Worm (Caenorhabditis elegans) whole organism, L3 larva: Measurements from ENCODE around the gene C03B1.6.

Source experiments
- ZK546.5 ChIP-seq: sonication (generic microtip); optimal IDR thresholded peaks from 2 replicates; lab custom pipeline; 2017; ENCODE audit warnings: missing biosample characterization, missing genetic modification characterization
- ceh-16 ChIP-seq: sonication (generic microtip); optimal IDR thresholded peaks from 2 replicates; lab custom pipeline; 2017; ENCODE audit warnings: missing biosample characterization, missing genetic modification characterization
- ceh-28 ChIP-seq: fragments of 150-350 bp; optimal IDR thresholded peaks from 2 replicates; lab custom pipeline; 2014; ENCODE audit warnings: missing biosample characterization, missing genetic modification reagents, missing genetic modification characterization
- ceh-82 ChIP-seq: fragments of 150-350 bp; optimal IDR thresholded peaks from 2 replicates; lab custom pipeline; 2014; ENCODE audit warnings: missing biosample characterization, missing genetic modification characterization
- ceh-9 ChIP-seq: sonication (generic microtip); optimal IDR thresholded peaks from 2 replicates; lab custom pipeline; 2018; ENCODE audit warnings: missing biosample characterization, missing genetic modification characterization
- daf-12 ChIP-seq: fragments of 150-350 bp; optimal IDR thresholded peaks from 2 replicates; lab custom pipeline; 2014; ENCODE audit warnings: missing biosample characterization, missing genetic modification reagents, missing genetic modification characterization
- egl-27 ChIP-seq: sonication (generic microtip); optimal IDR thresholded peaks from 4 replicates; lab custom pipeline; 2017; ENCODE audit warnings: missing biosample characterization, missing genetic modification reagents, missing genetic modification characterization
- egl-5 ChIP-seq: fragments of 150-350 bp; optimal IDR thresholded peaks from 2 replicates; lab custom pipeline; 2017; ENCODE audit warnings: missing biosample characterization, missing genetic modification reagents, missing genetic modification characterization, inconsistent platforms
- elt-2 ChIP-seq: sonication (generic microtip); optimal IDR thresholded peaks from 2 replicates; lab custom pipeline; 2016; ENCODE audit warnings: missing genetic modification reagents, mild to moderate bottlenecking, missing genetic modification characterization, missing compliant biosample characterization
- fkh-2 ChIP-seq: fragments of 150-350 bp; optimal IDR thresholded peaks from 2 replicates; lab custom pipeline; 2014; ENCODE audit warnings: missing biosample characterization, missing genetic modification reagents, missing genetic modification characterization
- fos-1 ChIP-seq: fragments of 150-350 bp; optimal IDR thresholded peaks from 2 replicates; lab custom pipeline; 2014; ENCODE audit warnings: missing biosample characterization, missing genetic modification characterization
- hmg-11 ChIP-seq: sonication (generic microtip); optimal IDR thresholded peaks from 2 replicates; lab custom pipeline; 2016; ENCODE audit warnings: missing genetic modification characterization, missing compliant biosample characterization
- jun-1 ChIP-seq: fragments of 150-350 bp; optimal IDR thresholded peaks from 2 replicates; lab custom pipeline; 2014; ENCODE audit warnings: missing biosample characterization, missing genetic modification reagents, missing genetic modification characterization
- lin-15B ChIP-seq: fragments of 150-350 bp; optimal IDR thresholded peaks from 2 replicates; lab custom pipeline; 2014; ENCODE audit warnings: missing biosample characterization, missing genetic modification characterization
- lin-39 ChIP-seq: fragments of 150-350 bp; optimal IDR thresholded peaks from 2 replicates; lab custom pipeline; 2018; ENCODE audit warnings: missing biosample characterization, missing genetic modification reagents, missing genetic modification characterization
- lsy-12 ChIP-seq: sonication (generic microtip); optimal IDR thresholded peaks from 2 replicates; lab custom pipeline; 2016; ENCODE audit warnings: mild to moderate bottlenecking, missing genetic modification characterization, missing compliant biosample characterization
- mml-1 ChIP-seq: fragments of 150-350 bp; sonication (generic microtip); optimal IDR thresholded peaks from 3 replicates; lab custom pipeline; 2014; ENCODE audit warnings: missing biosample characterization, missing genetic modification characterization
- nfya-1 ChIP-seq: sonication (generic microtip); optimal IDR thresholded peaks from 2 replicates; lab custom pipeline; 2017; ENCODE audit warnings: missing genetic modification characterization, mild to moderate bottlenecking, missing compliant biosample characterization, antibody characterized with exemption, moderate library complexity; ENCODE audit not compliant: insufficient read depth
- nhr-11 ChIP-seq: fragments of 150-350 bp; optimal IDR thresholded peaks from 2 replicates; lab custom pipeline; 2014; ENCODE audit warnings: missing biosample characterization, missing genetic modification characterization
- nhr-12 ChIP-seq: fragments of 150-350 bp; optimal IDR thresholded peaks from 2 replicates; lab custom pipeline; 2014; ENCODE audit warnings: missing biosample characterization, missing genetic modification characterization
- nhr-23 ChIP-seq: fragments of 150-350 bp; optimal IDR thresholded peaks from 2 replicates; lab custom pipeline; 2014; ENCODE audit warnings: missing biosample characterization, missing genetic modification reagents, missing genetic modification characterization
- nhr-25 ChIP-seq: sonication (generic microtip); optimal IDR thresholded peaks from 2 replicates; lab custom pipeline; 2017; ENCODE audit warnings: missing biosample characterization, missing genetic modification characterization
- nhr-28 ChIP-seq: fragments of 150-350 bp; optimal IDR thresholded peaks from 2 replicates; lab custom pipeline; 2014; ENCODE audit warnings: missing biosample characterization, missing genetic modification characterization
- nhr-43 ChIP-seq: sonication (generic microtip); optimal IDR thresholded peaks from 2 replicates; lab custom pipeline; 2016; ENCODE audit warnings: mild to moderate bottlenecking, missing genetic modification characterization, missing compliant biosample characterization; ENCODE audit not compliant: poor library complexity, severe bottlenecking
- nhr-67 ChIP-seq: fragments of 150-350 bp; optimal IDR thresholded peaks from 2 replicates; lab custom pipeline; 2014; ENCODE audit warnings: missing biosample characterization, missing genetic modification characterization
- nhr-76 ChIP-seq: fragments of 150-350 bp; sonication (generic microtip); optimal IDR thresholded peaks from 5 replicates; lab custom pipeline; 2014; ENCODE audit warnings: missing biosample characterization, missing genetic modification characterization
- nhr-77 ChIP-seq: fragments of 150-350 bp; optimal IDR thresholded peaks from 2 replicates; lab custom pipeline; 2014; ENCODE audit warnings: missing biosample characterization, missing genetic modification characterization
- pha-4 ChIP-seq: fragments of 150-350 bp; optimal IDR thresholded peaks from 2 replicates; lab custom pipeline; 2014; ENCODE audit warnings: missing biosample characterization, missing genetic modification reagents, missing genetic modification characterization
- pqm-1 ChIP-seq: fragments of 150-350 bp; optimal IDR thresholded peaks from 2 replicates; lab custom pipeline; 2017; ENCODE audit warnings: missing biosample characterization, missing genetic modification characterization, inconsistent platforms
- sea-2 ChIP-seq: fragments of 150-350 bp; sonication (generic microtip); optimal IDR thresholded peaks from 4 replicates; lab custom pipeline; 2014; ENCODE audit warnings: missing biosample characterization, missing genetic modification reagents, missing genetic modification characterization
- skn-1 ChIP-seq: fragments of 150-350 bp; optimal IDR thresholded peaks from 2 replicates; lab custom pipeline; 2014; ENCODE audit warnings: missing biosample characterization, missing genetic modification characterization
- snpc-4 ChIP-seq: fragments of 150-350 bp; optimal IDR thresholded peaks from 2 replicates; lab custom pipeline; 2014; ENCODE audit warnings: missing biosample characterization, missing genetic modification characterization
- tbx-2 ChIP-seq: sonication (generic microtip); optimal IDR thresholded peaks from 2 replicates; lab custom pipeline; 2016; ENCODE audit warnings: mild to moderate bottlenecking, missing genetic modification characterization, missing compliant biosample characterization
- unc-39 ChIP-seq: sonication (generic microtip); optimal IDR thresholded peaks from 4 replicates; lab custom pipeline; 2017; ENCODE audit warnings: missing biosample characterization, missing genetic modification characterization
- unc-62 ChIP-seq: fragments of 150-350 bp; sonication (generic microtip); optimal IDR thresholded peaks from 4 replicates; lab custom pipeline; 2014; ENCODE audit warnings: missing biosample characterization, missing genetic modification reagents, missing genetic modification characterization
- ztf-11 ChIP-seq: fragments of 150-350 bp; optimal IDR thresholded peaks from 2 replicates; lab custom pipeline; 2014; ENCODE audit warnings: missing biosample characterization, missing genetic modification characterization
- ztf-4 ChIP-seq: fragments of 150-350 bp; optimal IDR thresholded peaks from 2 replicates; lab custom pipeline; 2014; ENCODE audit warnings: missing biosample characterization, missing genetic modification characterization

The C03B1.6 gene

ce11 chrX:6371192-6372116, 21.3 kb downstream of the C03B1.6 start:
- peak; percentile 93 for TF ChIP-seq hmg-11
- no peak for TF ChIP-seq egl-27 (tag; lab: Kevin White, UChicago)
- peak; percentile 26 for TF ChIP-seq skn-1 (tag; lab: Kevin White, UChicago)
- TF ChIP-seq sea-2: no peak
- no peak for TF ChIP-seq nhr-43
- TF ChIP-seq nhr-76: no peak
- peak; percentile 54 for TF ChIP-seq egl-5 (tag; lab: Kevin White, UChicago)
- TF ChIP-seq snpc-4 (tag; lab: Kevin White, UChicago): no peak
- TF ChIP-seq ceh-82 (tag; lab: Kevin White, UChicago): peak; percentile 33
- TF ChIP-seq lin-39 (tag; lab: Kevin White, UChicago): peak; percentile 68
- peak; percentile 26 for TF ChIP-seq pqm-1 (tag; lab: Kevin White, UChicago)
- no peak for TF ChIP-seq daf-12
- TF ChIP-seq lsy-12: no peak
- peak; percentile 49 for TF ChIP-seq pha-4
- no peak for TF ChIP-seq ztf-4 (tag; lab: Kevin White, UChicago)
- TF ChIP-seq unc-39 (tag; lab: Kevin White, UChicago): no peak
- peak; percentile 36 for TF ChIP-seq nhr-23 (tag; lab: Kevin White, UChicago)
- TF ChIP-seq jun-1 (tag; lab: Kevin White, UChicago): peak; percentile 57
- no peak for TF ChIP-seq fos-1 (tag; lab: Kevin White, UChicago)
- peak; percentile 54 for TF ChIP-seq tbx-2 (tag; lab: Kevin White, UChicago)
- peak; percentile 10 for TF ChIP-seq nhr-28 (tag; lab: Kevin White, UChicago)
- peak; percentile 29 for TF ChIP-seq elt-2 (tag; lab: Kevin White, UChicago)
- TF ChIP-seq nfya-1: peak; percentile 57
- no peak for TF ChIP-seq ceh-16 (tag; lab: Kevin White, UChicago)
- TF ChIP-seq, all 47 proteins: peak for 13

ce11 chrX:6373348-6373747, 23.2 kb downstream of the C03B1.6 start, which contains the start of gene C03B1.17:
TSS of gene C03B1.17 (plus strand) at chrX:6373648.
- TF ChIP-seq sea-2: no peak
- no peak for TF ChIP-seq ceh-28
- no peak for TF ChIP-seq nhr-11 (tag; lab: Kevin White, UChicago)
- TF ChIP-seq nhr-12 (tag; lab: Kevin White, UChicago): no peak
- no peak for TF ChIP-seq lsy-12
- no peak for TF ChIP-seq unc-62 (GFP tag; lab: Kevin White, UChicago)
- no peak for TF ChIP-seq lin-15B (tag; lab: Kevin White, UChicago)
- TF ChIP-seq nhr-77 (tag; lab: Kevin White, UChicago): no peak
- TF ChIP-seq lin-39 (tag; lab: Kevin White, UChicago): no peak
- TF ChIP-seq elt-2 (tag; lab: Kevin White, UChicago): no peak
- no peak for TF ChIP-seq ztf-11 (tag; lab: Kevin White, UChicago)
- no peak for TF ChIP-seq skn-1 (tag; lab: Kevin White, UChicago)
- no peak for TF ChIP-seq ceh-82 (tag; lab: Kevin White, UChicago)
- no peak for TF ChIP-seq nhr-25 (tag; lab: Kevin White, UChicago)
- no peak for TF ChIP-seq fkh-2 (tag; lab: Kevin White, UChicago)
- no peak for TF ChIP-seq ZK546.5

ce11 chrX:6374451-6374850, 24.3 kb downstream of the C03B1.6 start, which contains the start of gene C03B1.1:
TSS of gene C03B1.1 (plus strand) at chrX:6374751.
- no peak for TF ChIP-seq mml-1

ce11 chrX:6377634-6378288, 27.6 kb downstream of the C03B1.6 start, which contains the start of gene lmp-1:
TSS of gene lmp-1 (minus strand) at chrX:6377684.
- TF ChIP-seq ceh-9 (tag; lab: Kevin White, UChicago) (no peak), pqm-1 (tag; lab: Kevin White, UChicago) (peak; percentile 66), lsy-12 (no peak), nhr-77 (tag; lab: Kevin White, UChicago) (no peak), nhr-67 (tag; lab: Kevin White, UChicago) (no peak), elt-2 (tag; lab: Kevin White, UChicago) (peak; percentile 76), unc-39 (tag; lab: Kevin White, UChicago) (no peak), ztf-4 (tag; lab: Kevin White, UChicago) (no peak), ceh-82 (tag; lab: Kevin White, UChicago) (no peak)
